Worm (Caenorhabditis elegans): Measurements from ENCODE around the gene srx-54.

The srx-54 gene

DNA sequence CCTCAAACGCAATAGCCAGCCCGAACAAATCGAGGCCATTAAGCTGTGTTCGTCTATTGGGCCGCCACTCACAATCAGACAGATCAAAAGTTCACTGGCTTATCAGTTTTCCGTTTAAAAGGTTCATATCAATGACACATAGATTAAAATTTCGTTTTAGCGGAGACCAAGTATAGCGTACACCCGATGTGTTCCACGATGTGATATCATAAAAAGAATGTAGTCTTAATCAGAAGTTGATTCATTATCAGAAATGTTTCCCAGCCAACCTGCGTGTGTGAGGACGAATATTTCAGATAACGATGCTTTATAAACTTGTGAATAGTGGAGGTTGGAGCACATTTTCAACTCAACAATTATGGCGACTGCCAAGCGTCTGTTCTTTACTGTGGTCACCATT is 39.0 kb downstream of the srx-54 start, which contains the start of gene clc-13:
clc-13 (plus strand) TSS at position 359 of the 400 bp plus-strand sequence.
- TF ChIP-seq nhr-11 (tag; optimal IDR thresholded peaks at IDR 0.05) (no peak), fos-1 (tag; optimal IDR thresholded peaks at IDR 0.05) (peak; percentile 81), nhr-237 (tag; optimal IDR thresholded peaks at IDR 0.05) (no peak), gmeb-1 (tag; optimal IDR thresholded peaks at IDR 0.05) (peak; percentile 5), sma-9 (GFP tag; optimal IDR thresholded peaks at IDR 0.05) (peak; percentile 80), sma-9 (tag; optimal IDR thresholded peaks at IDR 0.05) (no peak), nhr-77 (tag; optimal IDR thresholded peaks at IDR 0.05) (no peak), crh-2 (tag; optimal IDR thresholded peaks at IDR 0.05) (no peak)

DNA sequence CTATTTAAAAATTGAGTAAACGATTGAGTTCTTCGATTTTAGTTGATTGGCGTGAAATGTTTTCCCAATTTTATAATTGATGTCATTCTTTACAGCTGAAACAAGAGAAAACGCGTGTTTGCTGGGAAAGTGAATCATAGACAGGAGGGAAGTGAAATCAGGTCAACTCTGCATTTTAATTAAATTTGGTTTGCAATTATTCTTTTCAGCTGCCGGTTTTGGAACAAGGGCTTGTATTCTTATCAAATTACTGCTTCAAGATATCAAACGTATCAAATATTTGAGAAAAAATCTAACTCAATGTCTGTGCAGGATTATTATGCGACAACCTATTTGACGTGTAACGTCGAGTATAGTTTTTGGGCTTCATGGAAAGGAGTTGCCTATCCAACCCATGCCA is 41.8 kb downstream of the srx-54 start, which contains the start of gene srh-97:
srh-97 (plus strand) TSS at position 301 of the 400 bp plus-strand sequence.
- no peak for TF ChIP-seq Y55F3AM.14 (GFP tag; optimal IDR thresholded peaks at IDR 0.05)
- no peak for TF ChIP-seq snpc-4 (tag; optimal IDR thresholded peaks at IDR 0.05)
- no peak for TF ChIP-seq elt-1 (tag; optimal IDR thresholded peaks at IDR 0.05)
- no peak for TF ChIP-seq nhr-23 (tag; optimal IDR thresholded peaks at IDR 0.05)
- TF ChIP-seq sma-9 (GFP tag; optimal IDR thresholded peaks at IDR 0.05): no peak
- TF ChIP-seq sma-9 (tag; optimal IDR thresholded peaks at IDR 0.05): no peak
- no peak for TF ChIP-seq ceh-16 (tag; optimal IDR thresholded peaks at IDR 0.05)
- no peak for TF ChIP-seq nhr-25 (tag; optimal IDR thresholded peaks at IDR 0.05)
- no peak for TF ChIP-seq blmp-1 (tag; optimal IDR thresholded peaks at IDR 0.05; ENCODE audit: insufficient read depth)
- TF ChIP-seq skn-1 (tag; optimal IDR thresholded peaks at IDR 0.05): no peak

DNA sequence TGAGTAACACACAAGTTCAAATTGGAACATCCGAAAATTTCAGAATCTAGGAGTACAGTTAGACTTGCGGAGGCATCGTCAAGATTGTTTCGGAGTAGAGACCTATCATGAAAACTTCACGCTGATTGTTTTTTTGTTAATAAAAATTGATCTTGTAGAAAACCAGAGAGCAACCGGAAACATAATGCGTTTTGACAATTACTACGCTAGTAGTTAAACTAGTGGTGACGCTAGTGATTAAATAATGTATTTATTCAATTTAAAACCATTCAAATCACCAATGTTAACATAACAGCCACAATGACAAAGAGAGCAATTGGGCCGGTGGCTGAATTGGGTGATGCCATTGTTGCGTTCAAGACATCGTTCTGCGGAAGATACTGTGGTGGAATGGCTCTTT is 44.7 kb downstream of the srx-54 start, which contains the start of gene F49H6.17:
F49H6.17 (plus strand) TSS at position 301 of the 400 bp plus-strand sequence.
- TF ChIP-seq ztf-11 (tag; optimal IDR thresholded peaks at IDR 0.05) (no peak), unc-39 (tag; optimal IDR thresholded peaks at IDR 0.05) (no peak), unc-55 (GFP tag; optimal IDR thresholded peaks at IDR 0.05) (no peak), ceh-82 (tag; optimal IDR thresholded peaks at IDR 0.05) (no peak), ZK546.5 (tag; optimal IDR thresholded peaks at IDR 0.05) (no peak), sem-4 (tag; optimal IDR thresholded peaks at IDR 0.05) (no peak), elt-1 (tag; optimal IDR thresholded peaks at IDR 0.05) (no peak), R02D3.7 (tag; optimal IDR thresholded peaks at IDR 0.05) (no peak)

DNA sequence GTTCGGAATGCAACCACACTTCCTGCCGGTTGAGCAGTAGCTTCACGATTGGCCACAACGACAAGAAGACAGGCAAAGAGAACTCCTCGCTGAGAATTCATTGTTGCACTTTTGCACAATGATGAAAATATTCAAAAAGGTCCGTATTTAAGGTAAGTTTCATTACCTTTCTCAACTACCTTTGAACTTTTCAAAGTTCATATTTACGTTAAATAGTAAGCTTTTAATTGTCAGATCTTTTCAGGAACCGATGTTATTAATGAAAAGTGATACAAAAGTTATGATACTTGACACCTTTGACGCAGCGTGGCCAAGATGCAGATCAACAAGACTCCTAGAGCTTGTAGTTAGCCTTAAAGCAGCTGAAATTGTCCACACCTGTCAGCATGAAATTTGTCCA is 46.3 kb downstream of the srx-54 start, which contains the start of gene F49H6.12:
F49H6.12 (minus strand) TSS at position 101 of the 400 bp plus-strand sequence.
- TF ChIP-seq nhr-11 (tag; optimal IDR thresholded peaks at IDR 0.05) (no peak), lin-13 (GFP tag; optimal IDR thresholded peaks at IDR 0.05) (no peak), unc-55 (GFP tag; optimal IDR thresholded peaks at IDR 0.05) (no peak), nhr-237 (tag; optimal IDR thresholded peaks at IDR 0.05) (no peak), alr-1 (tag; optimal IDR thresholded peaks at IDR 0.05) (no peak), elt-1 (tag; optimal IDR thresholded peaks at IDR 0.05) (no peak), mbf-1 (tag; optimal IDR thresholded peaks at IDR 0.05) (no peak), ztf-1 (GFP tag; conservative IDR thresholded peaks at IDR 0.05) (no peak), gmeb-1 (tag; optimal IDR thresholded peaks at IDR 0.05) (no peak), peb-1 (tag; optimal IDR thresholded peaks at IDR 0.05) (no peak), ZK546.5 (tag; optimal IDR thresholded peaks at IDR 0.05) (no peak), sma-3 (GFP tag; optimal IDR thresholded peaks at IDR 0.05) (no peak), mab-5 (tag; optimal IDR thresholded peaks at IDR 0.05) (no peak), nhr-129 (tag; optimal IDR thresholded peaks at IDR 0.05) (no peak), C34F6.9 (tag; optimal IDR thresholded peaks at IDR 0.05) (no peak), lin-11 (tag; optimal IDR thresholded peaks at IDR 0.05) (no peak), mdl-1 (tag; optimal IDR thresholded peaks at IDR 0.05) (no peak), ceh-82 (tag; optimal IDR thresholded peaks at IDR 0.05) (no peak)

DNA sequence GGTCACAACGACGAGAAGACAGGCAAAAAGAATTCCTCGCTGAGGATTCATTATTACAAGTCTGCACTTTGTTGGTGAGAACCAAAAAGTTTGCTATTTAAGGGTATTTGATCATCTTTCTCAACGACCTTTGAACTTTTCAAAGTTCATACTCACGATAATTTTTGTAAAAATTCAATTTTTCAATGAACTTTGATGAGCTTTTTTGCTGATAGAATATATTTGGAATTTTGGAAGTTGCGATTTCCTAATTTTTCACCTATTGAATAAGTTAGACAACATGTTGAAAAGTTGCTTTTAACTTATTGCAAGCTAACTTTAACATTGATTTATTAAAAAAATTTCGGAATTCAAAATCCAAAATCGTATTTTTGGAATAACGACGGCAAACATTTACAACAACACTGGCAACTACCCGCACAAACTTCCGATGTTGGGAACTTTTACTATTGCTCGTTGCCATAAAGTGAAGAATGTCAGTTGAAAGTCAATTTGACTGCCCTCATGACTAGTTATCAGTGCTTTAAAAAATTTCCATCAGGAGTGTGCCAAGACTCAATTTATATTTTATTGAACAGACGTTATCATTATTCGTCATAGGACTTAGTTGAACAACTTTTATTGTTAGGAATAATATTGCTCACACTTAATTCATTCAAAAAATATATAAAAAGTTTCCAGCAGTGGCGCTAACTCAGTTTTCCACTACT is 47.7 kb downstream of the srx-54 start, which contains the start of the genes F49H6.8 and F49H6.5:
F49H6.8 (minus strand) TSS at position 51 of the 710 bp plus-strand sequence.
F49H6.5 (plus strand) TSS at position 629 of the 710 bp plus-strand sequence.
- TF ChIP-seq nhr-6 (tag; optimal IDR thresholded peaks at IDR 0.05) (no peak), nhr-23 (tag; optimal IDR thresholded peaks at IDR 0.05) (no peak), aly-2 (tag; optimal IDR thresholded peaks at IDR 0.05) (no peak), ama-1 (optimal IDR thresholded peaks at IDR 0.05) (no peak), lsy-2 (tag; optimal IDR thresholded peaks at IDR 0.05) (no peak), ztf-4 (tag; optimal IDR thresholded peaks at IDR 0.05) (no peak)
